Worm (Caenorhabditis elegans) whole organism, L1 larva: ENCODE data around the gene K09A11.1.

ENCODE experiments used
- aha-1 ChIP-seq: fragments of 150-350 bp; optimal IDR thresholded peaks from 2 replicates; lab custom pipeline; 2014; ENCODE audit warnings: missing biosample characterization, missing genetic modification characterization
- ama-1 ChIP-seq: fragments of 150-350 bp; optimal IDR thresholded peaks from 2 replicates; lab custom pipeline; 2014
- blmp-1 ChIP-seq: fragments of 150-350 bp; optimal IDR thresholded peaks from 2 replicates; lab custom pipeline; 2014; ENCODE audit warnings: missing biosample characterization, missing genetic modification characterization
- ceh-82 ChIP-seq, 3 experiments: fragments of 150-350 bp in 1 of 3; sonication (generic microtip) in 2 of 3; optimal IDR thresholded peaks; 2 replicates each; lab custom pipeline; 2014 to 2017; ENCODE audit warnings: missing biosample characterization in 3 of 3, missing genetic modification characterization in 3 of 3
- lir-3 ChIP-seq: sonication (generic microtip); optimal IDR thresholded peaks from 2 replicates; lab custom pipeline; 2016; ENCODE audit warnings: mild to moderate bottlenecking, missing genetic modification characterization, moderate library complexity, missing compliant biosample characterization; ENCODE audit not compliant: poor library complexity
- mdl-1 ChIP-seq, 2 experiments: fragments of 150-350 bp; optimal IDR thresholded peaks; 2 replicates each; lab custom pipeline; 2014 to 2017; ENCODE audit warnings: missing biosample characterization in 2 of 2, missing genetic modification characterization in 2 of 2, inconsistent platforms in 1 of 2
- mep-1 ChIP-seq: fragments of 150-350 bp; optimal IDR thresholded peaks from 2 replicates; lab custom pipeline; 2014; ENCODE audit warnings: missing biosample characterization, missing genetic modification characterization

- TF ChIP-seq ceh-82 (tag; optimal IDR thresholded peaks at IDR 0.05; lab: Kevin White, UChicago), result no peak
- TF ChIP-seq aha-1, result no peak
- TF ChIP-seq lir-3 (tag; lab: Kevin White, UChicago), result no peak
- TF ChIP-seq ama-1, result no peak
- TF ChIP-seq blmp-1 (tag; lab: Kevin White, UChicago), result no peak
- TF ChIP-seq mep-1 (tag; lab: Kevin White, UChicago), result no peak
- no peak for TF ChIP-seq mdl-1 (tag; optimal IDR thresholded peaks at IDR 0.05; lab: Kevin White, UChicago)
Observed at ce11 chrX:13227778-13228177, 34.5 kb upstream of the K09A11.1 start.
